Worm (Caenorhabditis elegans) whole organism, young adult: ENCODE measurements around the gene comt-3.
A peak's percentile ranks its signal among the peaks of the same experiment; 100 is the strongest.

Experiments
- B0261.1 ChIP-seq: sonication (generic microtip); optimal IDR thresholded peaks from 2 replicates; lab custom pipeline; 2016; ENCODE audit warnings: mild to moderate bottlenecking, missing genetic modification characterization, moderate library complexity, missing compliant biosample characterization
- C06A6.2 ChIP-seq: fragments of 200-800 bp; sonication (Bioruptor generic); conservative IDR thresholded peaks from 2 replicates; pipeline ENCODE4 v1.3.6; 2022; ENCODE audit warnings: missing genetic modification characterization, missing compliant biosample characterization
- D2030.7 ChIP-seq: fragments of 200-800 bp; sonication (Bioruptor generic); IDR thresholded peaks from 2 replicates; pipeline ENCODE4 v1.3.6; 2022; ENCODE audit warnings: missing genetic modification reagents, missing genetic modification characterization, missing compliant biosample characterization
- F22D6.2 ChIP-seq: sonication (generic microtip); optimal IDR thresholded peaks from 2 replicates; lab custom pipeline; 2016; ENCODE audit warnings: mild to moderate bottlenecking, missing genetic modification characterization, missing compliant biosample characterization
- F23B12.7 ChIP-seq: sonication (generic microtip); optimal IDR thresholded peaks from 2 replicates; lab custom pipeline; 2017; ENCODE audit warnings: missing genetic modification characterization, mild to moderate bottlenecking, missing compliant biosample characterization, antibody characterized with exemption, moderate library complexity; ENCODE audit not compliant: insufficient read depth
- F49E8.2 ChIP-seq: sonication (generic microtip); optimal IDR thresholded peaks from 3 replicates; lab custom pipeline; 2017; ENCODE audit warnings: missing genetic modification characterization, mild to moderate bottlenecking, missing compliant biosample characterization, antibody characterized with exemption, moderate library complexity; ENCODE audit not compliant: insufficient read depth
- F52B5.7 ChIP-seq: sonication (generic microtip); optimal IDR thresholded peaks from 2 replicates; lab custom pipeline; 2016; ENCODE audit warnings: mild to moderate bottlenecking, missing genetic modification characterization, missing compliant biosample characterization
- F55B11.4 ChIP-seq: sonication (generic microtip); optimal IDR thresholded peaks from 2 replicates; lab custom pipeline; 2016; ENCODE audit warnings: missing compliant biosample characterization, missing genetic modification characterization, borderline replicate concordance; ENCODE audit not compliant: insufficient read depth
- K11D2.4 ChIP-seq: fragments of 200-800 bp; sonication (Bioruptor generic); IDR thresholded peaks from 2 replicates; pipeline ENCODE4 v1.3.6; 2022; ENCODE audit warnings: missing genetic modification reagents, missing genetic modification characterization, missing compliant biosample characterization
- Y53F4B.3 ChIP-seq: fragments of 200-800 bp; sonication (Bioruptor generic); IDR thresholded peaks from 2 replicates; pipeline ENCODE4 v1.3.6; 2022; ENCODE audit warnings: missing genetic modification reagents, missing genetic modification characterization, missing compliant biosample characterization
- Y53G8AR.9 ChIP-seq: fragments of 200-800 bp; sonication (Bioruptor generic); conservative IDR thresholded peaks from 2 replicates; pipeline ENCODE4 v1.3.6; 2022; ENCODE audit warnings: missing genetic modification reagents, missing genetic modification characterization, missing compliant biosample characterization
- ZK185.1 ChIP-seq: sonication (generic microtip); optimal IDR thresholded peaks from 2 replicates; lab custom pipeline; 2016; ENCODE audit warnings: mild to moderate bottlenecking, missing genetic modification characterization, missing compliant biosample characterization; ENCODE audit not compliant: poor library complexity, severe bottlenecking
- attf-5 ChIP-seq: fragments of 200-800 bp; sonication (Bioruptor generic); optimal IDR thresholded peaks from 2 replicates; lab custom pipeline; 2018; ENCODE audit warnings: mild to moderate bottlenecking, missing genetic modification characterization, missing compliant biosample characterization
- attf-6 ChIP-seq: fragments of 200-800 bp; sonication (Bioruptor generic); IDR thresholded peaks from 2 replicates; pipeline ENCODE4 v1.3.6; 2022; ENCODE audit warnings: missing genetic modification reagents, missing genetic modification characterization, missing compliant biosample characterization
- bed-2 ChIP-seq: fragments of 200-800 bp; sonication (Bioruptor generic); IDR thresholded peaks from 2 replicates; pipeline ENCODE4 v1.3.6; 2022; ENCODE audit warnings: missing genetic modification reagents, missing genetic modification characterization, missing compliant biosample characterization
- ceh-40 ChIP-seq: fragments of 200-800 bp; sonication (Bioruptor generic); IDR thresholded peaks from 2 replicates; pipeline ENCODE4 v1.3.6; 2022; ENCODE audit warnings: missing genetic modification characterization, missing compliant biosample characterization
- ceh-58 ChIP-seq: fragments of 200-800 bp; sonication (Bioruptor generic); IDR thresholded peaks from 2 replicates; pipeline ENCODE4 v1.3.6; 2022; ENCODE audit warnings: missing genetic modification characterization, missing compliant biosample characterization
- ceh-79 ChIP-seq: sonication (generic microtip); optimal IDR thresholded peaks from 2 replicates; lab custom pipeline; 2017; ENCODE audit warnings: mild to moderate bottlenecking, missing genetic modification characterization, missing compliant biosample characterization
- dpl-1 ChIP-seq: fragments of 150-350 bp; optimal IDR thresholded peaks from 2 replicates; lab custom pipeline; 2014; ENCODE audit warnings: missing biosample characterization, missing genetic modification reagents, missing genetic modification characterization
- egrh-3 ChIP-seq: fragments of 200-800 bp; sonication (Bioruptor generic); IDR thresholded peaks from 2 replicates; pipeline ENCODE4 v1.3.6; 2022; ENCODE audit warnings: missing genetic modification reagents, missing genetic modification characterization, missing compliant biosample characterization
- ekl-4 ChIP-seq: fragments of 200-800 bp; sonication (Bioruptor generic); IDR thresholded peaks from 2 replicates; pipeline ENCODE4 v1.3.6; 2022; ENCODE audit warnings: missing genetic modification reagents, missing genetic modification characterization, missing compliant biosample characterization
- gei-17 ChIP-seq: fragments of 200-800 bp; sonication (Bioruptor generic); optimal IDR thresholded peaks from 2 replicates; lab custom pipeline; 2018; ENCODE audit warnings: mild to moderate bottlenecking, missing genetic modification characterization, missing compliant biosample characterization
- let-607 ChIP-seq, 2 experiments: fragments of 200-800 bp in 1 of 2; sonication (Bioruptor generic) in 1 of 2; sonication (generic microtip) in 1 of 2; optimal IDR thresholded peaks; 2 replicates each; lab custom pipeline; 2016 to 2018; ENCODE audit warnings: mild to moderate bottlenecking in 2 of 2, missing compliant biosample characterization in 2 of 2, missing genetic modification characterization in 2 of 2, moderate library complexity in 2 of 2, missing genotype in 1 of 2
- lsy-27 ChIP-seq: sonication (generic microtip); optimal IDR thresholded peaks from 2 replicates; lab custom pipeline; 2017; ENCODE audit warnings: missing genetic modification characterization, mild to moderate bottlenecking, missing compliant biosample characterization, antibody characterized with exemption, missing genotype, borderline replicate concordance; ENCODE audit not compliant: insufficient read depth
- madf-6 ChIP-seq: fragments of 200-800 bp; sonication (Bioruptor generic); IDR thresholded peaks from 2 replicates; pipeline ENCODE4 v1.3.6; 2022; ENCODE audit warnings: missing genetic modification reagents, missing genetic modification characterization, missing compliant biosample characterization
- mcd-1 ChIP-seq: fragments of 200-800 bp; sonication (Bioruptor generic); IDR thresholded peaks from 2 replicates; pipeline ENCODE4 v1.3.6; 2022; ENCODE audit warnings: missing genetic modification reagents, missing genetic modification characterization, missing compliant biosample characterization
- mes-4 ChIP-seq: sonication (generic microtip); optimal IDR thresholded peaks from 2 replicates; lab custom pipeline; 2016; ENCODE audit warnings: missing genotype, missing genetic modification characterization, missing compliant biosample characterization
- nfya-2 ChIP-seq: fragments of 200-800 bp; sonication (Bioruptor generic); IDR thresholded peaks from 2 replicates; pipeline ENCODE4 v1.3.6; 2022; ENCODE audit warnings: missing genetic modification reagents, missing genetic modification characterization, missing compliant biosample characterization
- nfyb-1 ChIP-seq: fragments of 200-800 bp; sonication (Bioruptor generic); IDR thresholded peaks from 2 replicates; pipeline ENCODE4 v1.3.6; 2022; ENCODE audit warnings: missing genetic modification reagents, missing genetic modification characterization, missing compliant biosample characterization
- nhr-120 ChIP-seq: fragments of 200-800 bp; sonication (Bioruptor generic); IDR thresholded peaks from 2 replicates; pipeline ENCODE4 v1.3.6; 2022; ENCODE audit warnings: missing genetic modification characterization, missing compliant biosample characterization
- nhr-27 ChIP-seq: fragments of 200-800 bp; sonication (Bioruptor generic); optimal IDR thresholded peaks from 2 replicates; lab custom pipeline; 2018; ENCODE audit warnings: mild to moderate bottlenecking, missing genetic modification characterization, moderate library complexity, missing compliant biosample characterization
- pha-4 ChIP-seq: fragments of 150-350 bp; sonication (generic microtip); optimal IDR thresholded peaks from 2 replicates; lab custom pipeline; 2014; ENCODE audit warnings: missing biosample characterization, missing genetic modification reagents, missing genetic modification characterization
- rcor-1 ChIP-seq: fragments of 200-800 bp; sonication (Bioruptor generic); IDR thresholded peaks from 2 replicates; pipeline ENCODE4 v1.3.6; 2022; ENCODE audit warnings: missing genetic modification reagents, missing genetic modification characterization, missing compliant biosample characterization
- rec-8 ChIP-seq, 2 experiments: sonication (generic microtip); optimal IDR thresholded peaks; 2 replicates each; lab custom pipeline; 2016; ENCODE audit warnings: mild to moderate bottlenecking in 2 of 2, missing genetic modification characterization in 2 of 2, missing genetic modification reagents in 2 of 2, missing genotype in 2 of 2, missing biosample characterization in 1 of 2, missing compliant biosample characterization in 1 of 2, moderate library complexity in 1 of 2
- rpc-1 ChIP-seq, 2 experiments: fragments of 150-350 bp in 1 of 2; sonication (generic microtip) in 1 of 2; optimal IDR thresholded peaks; 2 replicates each; lab custom pipeline; 2014 to 2018; ENCODE audit warnings: missing biosample characterization in 1 of 2, missing genetic modification characterization in 1 of 2, missing genetic modification reagents in 1 of 2, missing genotype in 1 of 2
- sea-2 ChIP-seq: fragments of 200-800 bp; sonication (Bioruptor generic); IDR thresholded peaks from 2 replicates; pipeline ENCODE4 v1.3.6; 2022; ENCODE audit warnings: missing genetic modification characterization, missing compliant biosample characterization
- snpc-1.3 ChIP-seq: sonication (generic microtip); optimal IDR thresholded peaks from 2 replicates; lab custom pipeline; 2017; ENCODE audit warnings: missing genetic modification characterization, mild to moderate bottlenecking, missing compliant biosample characterization, antibody characterized with exemption, moderate library complexity, missing genotype, missing genetic modification reagents; ENCODE audit not compliant: insufficient read depth
- snpc-4 ChIP-seq, 5 experiments: fragments of 150-350 bp in 1 of 5; sonication (generic microtip) in 4 of 5; optimal IDR thresholded peaks; 2 replicates each; lab custom pipeline; 2014 to 2018; ENCODE audit warnings: missing genetic modification characterization in 5 of 5, missing biosample characterization in 3 of 5, antibody characterized with exemption in 2 of 5, mild to moderate bottlenecking in 2 of 5, missing compliant biosample characterization in 2 of 5, missing genotype in 2 of 5, moderate library complexity in 2 of 5, missing genetic modification reagents in 1 of 5
- tbp1 ChIP-seq: fragments of 200-800 bp; sonication (Bioruptor generic); optimal IDR thresholded peaks from 2 replicates; lab custom pipeline; 2018; ENCODE audit warnings: mild to moderate bottlenecking, missing genetic modification characterization, missing compliant biosample characterization
- tbx-9 ChIP-seq: sonication (generic microtip); optimal IDR thresholded peaks from 2 replicates; lab custom pipeline; 2016; ENCODE audit warnings: borderline replicate concordance, missing genetic modification characterization, inconsistent platforms, missing compliant biosample characterization
- xnd-1 ChIP-seq: sonication (generic microtip); optimal IDR thresholded peaks from 2 replicates; lab custom pipeline; 2016; ENCODE audit warnings: missing genotype, missing genetic modification reagents, missing genetic modification characterization, missing compliant biosample characterization
- ztf-18 ChIP-seq: sonication (generic microtip); optimal IDR thresholded peaks from 2 replicates; lab custom pipeline; 2016; ENCODE audit warnings: missing genotype, mild to moderate bottlenecking, missing genetic modification characterization, missing compliant biosample characterization
- ztf-22 ChIP-seq: fragments of 200-800 bp; sonication (Bioruptor generic); optimal IDR thresholded peaks from 2 replicates; lab custom pipeline; 2018; ENCODE audit warnings: mild to moderate bottlenecking, missing genetic modification characterization, moderate library complexity, missing compliant biosample characterization
- ztf-26 ChIP-seq: sonication (generic microtip); optimal IDR thresholded peaks from 2 replicates; lab custom pipeline; 2017; ENCODE audit warnings: missing genetic modification characterization, missing compliant biosample characterization
- ztf-3 ChIP-seq: fragments of 200-800 bp; sonication (Bioruptor generic); optimal IDR thresholded peaks from 2 replicates; lab custom pipeline; 2018; ENCODE audit warnings: mild to moderate bottlenecking, missing genetic modification characterization, missing compliant biosample characterization
- ztf-6 ChIP-seq: fragments of 200-800 bp; sonication (Bioruptor generic); IDR thresholded peaks from 2 replicates; pipeline ENCODE4 v1.3.6; 2022; ENCODE audit warnings: missing genetic modification reagents, missing genetic modification characterization, missing compliant biosample characterization

The comt-3 gene

ce11 chrV:2008412-2008811 lies 48.9 kb upstream of the comt-3 start (continued):
- no peak for TF ChIP-seq ztf-3 (GFP tag; lab: Kevin White, UChicago)
- no peak for TF ChIP-seq ztf-26 (tag; lab: Kevin White, UChicago)
- TF ChIP-seq D2030.7 (GFP tag; lab: Robert Waterston, UW) = peak; percentile 90
- peak; percentile 62 for TF ChIP-seq dpl-1 (GFP tag; lab: Kevin White, UChicago)
- TF ChIP-seq ceh-40 (GFP tag; lab: Robert Waterston, UW) = no peak
- peak; percentile 69 for TF ChIP-seq attf-5 (GFP tag; lab: Kevin White, UChicago)
- 0 out of 2 replicates have a peak, but pooled peaks have one; percentile 36 for TF ChIP-seq attf-6 (GFP tag; lab: Robert Waterston, UW)
- peak; percentile 90 for TF ChIP-seq madf-6 (GFP tag; lab: Robert Waterston, UW)
- TF ChIP-seq ekl-4 (GFP tag; lab: Robert Waterston, UW) = peak; percentile 53; the same call in 1 of the 2 replicates
- TF ChIP-seq ztf-6 (GFP tag; lab: Robert Waterston, UW) = no peak
- no peak for TF ChIP-seq F23B12.7
- peak; percentile 27 for TF ChIP-seq xnd-1
- peak; percentile 87 for TF ChIP-seq rcor-1
- TF ChIP-seq pha-4 (tag; lab: Kevin White, UChicago) = no peak
- TF ChIP-seq sea-2 = no peak
- TF ChIP-seq Y53G8AR.9 (GFP tag; lab: Robert Waterston, UW) = 0 out of 2 replicates have a peak, but pooled peaks have one; percentile 46
- TF ChIP-seq snpc-4 (GFP tag; optimal IDR thresholded peaks at IDR 0.05; lab: Kevin White, UChicago) = peak; percentile 29
- TF ChIP-seq snpc-4 (tag; optimal IDR thresholded peaks at IDR 0.05; lab: Kevin White, UChicago) = peak in 2 of 4 experiments; percentile 25 to 30
- no peak for TF ChIP-seq F52B5.7 (tag; lab: Kevin White, UChicago)
- peak; percentile 86 for TF ChIP-seq mcd-1
- no peak for TF ChIP-seq B0261.1 (tag; lab: Kevin White, UChicago)
- no peak for TF ChIP-seq ztf-22 (GFP tag; lab: Kevin White, UChicago)
- TF ChIP-seq F49E8.2 = peak; percentile 71
- TF ChIP-seq C06A6.2 (GFP tag; lab: Robert Waterston, UW) = no peak
- TF ChIP-seq tbp1 = peak; percentile 51
- TF ChIP-seq K11D2.4 = no peak
- peak; percentile 44 for TF ChIP-seq snpc-1.3 (tag; lab: Kevin White, UChicago)
- no peak for TF ChIP-seq nhr-27 (tag; lab: Kevin White, UChicago)
- no peak for TF ChIP-seq rpc-1 (optimal IDR thresholded peaks at IDR 0.05; lab: Kevin White, UChicago)
- TF ChIP-seq rpc-1 (tag; optimal IDR thresholded peaks at IDR 0.05; lab: Kevin White, UChicago) = no peak
- no peak for TF ChIP-seq mes-4
- no peak for TF ChIP-seq F55B11.4 (tag; lab: Kevin White, UChicago)
- TF ChIP-seq lsy-27 = no peak
- no peak for TF ChIP-seq nhr-120 (GFP tag; lab: Robert Waterston, UW)
- 0 out of 2 replicates have a peak, but pooled peaks have one; percentile 27 for TF ChIP-seq bed-2
- peak; percentile 36 for TF ChIP-seq ztf-18
- no peak for TF ChIP-seq nfya-2 (GFP tag; lab: Robert Waterston, UW)
- no peak for TF ChIP-seq F22D6.2 (tag; lab: Kevin White, UChicago)
- TF ChIP-seq egrh-3 (GFP tag; lab: Robert Waterston, UW) = peak; percentile 42; the same call in 1 of the 2 replicates
- TF ChIP-seq let-607 (tag; optimal IDR thresholded peaks at IDR 0.05; lab: Kevin White, UChicago) = peak; percentile 44 to 87
- no peak for TF ChIP-seq rec-8 (tag; optimal IDR thresholded peaks at IDR 0.05; lab: Kevin White, UChicago)
- TF ChIP-seq ceh-58 (GFP tag; lab: Robert Waterston, UW) = no peak
- no peak for TF ChIP-seq ZK185.1 (tag; lab: Kevin White, UChicago)
- no peak for TF ChIP-seq ceh-79
- TF ChIP-seq gei-17 (GFP tag; lab: Kevin White, UChicago) = no peak
- no peak for TF ChIP-seq tbx-9 (tag; lab: Kevin White, UChicago)
- TF ChIP-seq nfyb-1 (GFP tag; lab: Robert Waterston, UW) = peak; percentile 67; the same call in 1 of the 2 replicates
- TF ChIP-seq Y53F4B.3 (GFP tag; lab: Robert Waterston, UW) = peak; percentile 41; the same call in 1 of the 2 replicates
